Worm (Caenorhabditis elegans): ENCODE measurements around the gene T22B2.5.

DNA sequence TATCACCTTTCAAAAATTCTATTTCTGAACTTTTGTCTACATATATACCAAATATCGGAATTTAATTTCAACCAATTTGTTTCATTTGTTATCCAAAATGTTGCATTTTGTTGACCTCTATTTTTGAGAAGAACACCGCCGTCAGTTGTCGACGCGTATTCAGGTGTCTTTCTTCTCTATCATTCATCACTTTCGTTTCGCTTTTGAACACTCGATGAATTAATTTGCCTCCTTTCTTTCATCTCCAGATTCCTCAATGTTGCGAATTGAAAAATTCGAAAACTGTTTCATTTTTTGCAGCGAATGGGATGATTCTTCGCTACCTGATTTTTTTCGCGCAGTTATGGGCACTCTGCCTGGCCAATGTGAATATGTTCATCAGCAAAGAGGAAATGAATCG, 47.1 kb upstream of the T22B2.5 start, which contains the start of gene lin-18:
- TF ChIP-seq fos-1 (tag; optimal IDR thresholded peaks at IDR 0.05), result no peak
- TF ChIP-seq Y55F3AM.14 (GFP tag; optimal IDR thresholded peaks at IDR 0.05), result no peak
- no peak for TF ChIP-seq ZK546.5 (tag; optimal IDR thresholded peaks at IDR 0.05)
- TF ChIP-seq snpc-4 (tag; optimal IDR thresholded peaks at IDR 0.05), result no peak
- no peak for TF ChIP-seq ceh-82 (tag; optimal IDR thresholded peaks at IDR 0.05)
- TF ChIP-seq unc-62 (GFP tag; optimal IDR thresholded peaks at IDR 0.05), result no peak
- TF ChIP-seq aly-2 (tag; optimal IDR thresholded peaks at IDR 0.05), result no peak
- no peak for TF ChIP-seq zag-1 (tag; optimal IDR thresholded peaks at IDR 0.05)
- no peak for TF ChIP-seq nhr-237 (tag; optimal IDR thresholded peaks at IDR 0.05)
- no peak for TF ChIP-seq ama-1 (optimal IDR thresholded peaks at IDR 0.05)
- TF ChIP-seq sem-4 (tag; optimal IDR thresholded peaks at IDR 0.05), result no peak

Data from whole organism, L2 larva.